Comparison of ENCODE assay signal across 2 worm cellular contexts in genomic region chrIV:2390804-2391203, ce11.
TF ChIP-seq lines count a peak whose summit lies in the region.

Gene eri-5 (plus strand): TSS chrIV:2390821.

TF ChIP-seq in whole organism, L4 larva, 104 proteins besides CTCF, POLR2A, EP300 and RAD21:
- TF ChIP-seq set-16 (GFP tag; IDR thresholded peaks at IDR 0.05; lab: Robert Waterston, UW) (no peak), dve-1 (tag; optimal IDR thresholded peaks at IDR 0.05; lab: Kevin White, UChicago; ENCODE audit: insufficient read depth) (no peak), nhr-77 (tag; optimal IDR thresholded peaks at IDR 0.05; lab: Kevin White, UChicago) (no peak), aha-1 (tag; lab: Kevin White, UChicago) (peak; percentile 86), snpc-4 (tag; optimal IDR thresholded peaks at IDR 0.05; lab: Kevin White, UChicago) (no peak), lin-29 (GFP tag; IDR thresholded peaks at IDR 0.05; lab: Robert Waterston, UW) (0 out of 2 replicates have a peak, but pooled peaks have one; percentile 4), sdz-12 (GFP tag; optimal IDR thresholded peaks at IDR 0.05; lab: Kevin White, UChicago) (no peak), lsy-2 (tag; optimal IDR thresholded peaks at IDR 0.05; lab: Kevin White, UChicago) (no peak), ceh-28 (tag; optimal IDR thresholded peaks at IDR 0.05; lab: Kevin White, UChicago) (peak; percentile 32)

TF ChIP-seq in whole organism, midembryonic, 9 proteins besides CTCF, POLR2A, EP300 and RAD21:
- TF ChIP-seq T22C8.4 (GFP tag; IDR thresholded peaks at IDR 0.05; lab: Robert Waterston, UW) (peak; percentile 64; the same call in 1 of the 2 replicates), ref-1 (GFP tag; conservative IDR thresholded peaks at IDR 0.05; lab: Robert Waterston, UW) (no peak), klf-2 (GFP tag; conservative IDR thresholded peaks at IDR 0.05; lab: Robert Waterston, UW) (no peak), tab-1 (GFP tag; IDR thresholded peaks at IDR 0.05; lab: Robert Waterston, UW) (no peak)
TF ChIP-seq in whole organism, midembryonic: peak in this region for 1.
